Worm (Caenorhabditis elegans) whole organism, L4/young adult: ENCODE measurements around the gene scl-15.

Source experiments
- W03F9.2 ChIP-seq: fragments of 150-350 bp; optimal IDR thresholded peaks from 2 replicates; lab custom pipeline; 2014; ENCODE audit warnings: missing biosample characterization, missing genetic modification characterization
- dao-5 ChIP-seq: sonication (generic microtip); optimal IDR thresholded peaks from 2 replicates; lab custom pipeline; 2016; ENCODE audit warnings: missing genotype, missing genetic modification characterization, moderate library complexity, missing compliant biosample characterization
- him-1 ChIP-seq: sonication (generic microtip); optimal IDR thresholded peaks from 2 replicates; lab custom pipeline; 2016; ENCODE audit warnings: missing genotype, missing genetic modification reagents, missing genetic modification characterization, missing compliant biosample characterization

The scl-15 gene

ce11 chrII:3282353-3282752 lies 2.1 kb downstream of the scl-15 start, which contains the start of gene nep-13:
nep-13 (plus strand) TSS chrII:3282653.
- TF ChIP-seq W03F9.2 (tag; lab: Kevin White, UChicago) (no peak), dao-5 (tag; lab: Kevin White, UChicago) (no peak), him-1 (tag; lab: Kevin White, UChicago) (no peak)

- no peak for TF ChIP-seq W03F9.2 (tag; lab: Kevin White, UChicago)
- TF ChIP-seq him-1 (tag; lab: Kevin White, UChicago) = no peak
- no peak for TF ChIP-seq dao-5 (tag; lab: Kevin White, UChicago)
These were observed 5.8 kb downstream of the scl-15 start, which contains the start of gene wht-4 for ce11 chrII:3278634-3279033. wht-4 (plus strand) TSS chrII:3278934.

DNA sequence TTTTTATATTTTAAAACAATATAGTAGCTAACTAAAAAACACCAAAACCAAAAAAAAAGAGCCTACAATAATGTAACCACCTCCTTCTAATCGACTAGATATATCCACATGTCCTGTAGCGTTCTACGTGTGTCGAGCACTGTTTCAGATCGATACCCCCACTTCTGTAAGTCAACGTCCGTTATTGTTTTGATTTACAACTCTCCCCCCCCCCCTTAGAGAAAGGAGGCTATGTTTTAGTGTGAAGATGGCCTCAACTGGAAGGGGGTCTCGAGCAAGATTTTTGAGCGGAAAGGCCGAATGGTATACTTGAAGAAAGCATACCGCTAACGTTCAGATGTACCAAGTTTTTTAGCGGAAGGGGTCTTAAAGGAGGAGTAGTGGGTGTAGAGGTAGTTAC lies 6.8 kb downstream of the scl-15 start, which contains the start of gene F02E11.4:
Gene F02E11.4, minus strand, starts transcription at position 101 of the 400 bp plus-strand sequence.
- TF ChIP-seq dao-5 (tag; lab: Kevin White, UChicago) = no peak
- no peak for TF ChIP-seq him-1 (tag; lab: Kevin White, UChicago)
- no peak for TF ChIP-seq W03F9.2 (tag; lab: Kevin White, UChicago)

- TF ChIP-seq him-1 (tag; lab: Kevin White, UChicago) = no peak
- TF ChIP-seq dao-5 (tag; lab: Kevin White, UChicago) = no peak
- TF ChIP-seq W03F9.2 (tag; lab: Kevin White, UChicago) = no peak
These were observed 9.5 kb downstream of the scl-15 start, which contains the start of gene F02E11.3 for ce11 chrII:3274923-3275322. F02E11.3 (minus strand) TSS chrII:3275023.

DNA sequence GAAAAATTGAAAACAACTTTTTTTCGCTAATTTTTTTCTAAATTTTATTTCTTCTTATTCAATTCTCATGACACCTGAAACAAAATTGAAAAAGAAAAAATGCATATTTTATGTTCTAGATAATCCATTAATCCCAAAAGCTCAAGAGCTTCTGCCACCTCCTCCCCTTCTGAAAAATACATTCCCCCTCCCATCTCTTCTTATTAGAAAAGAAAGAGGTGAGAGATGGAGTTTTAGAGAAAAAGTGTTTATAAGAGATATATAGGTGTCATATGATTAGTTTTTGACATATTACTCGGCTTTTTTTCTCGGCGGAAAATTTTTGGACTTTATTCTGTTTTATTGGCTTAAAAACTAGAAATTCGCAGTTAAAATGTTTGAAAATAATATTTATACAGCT lies 13.9 kb downstream of the scl-15 start:
- TF ChIP-seq dao-5 (tag; lab: Kevin White, UChicago) = no peak
- TF ChIP-seq him-1 (tag; lab: Kevin White, UChicago) = no peak
- no peak for TF ChIP-seq W03F9.2 (tag; lab: Kevin White, UChicago)

- TF ChIP-seq him-1 (tag; lab: Kevin White, UChicago) = no peak
- no peak for TF ChIP-seq W03F9.2 (tag; lab: Kevin White, UChicago)
- TF ChIP-seq dao-5 (tag; lab: Kevin White, UChicago) = no peak
These were observed 16.6 kb downstream of the scl-15 start for ce11 chrII:3267815-3268214.

DNA sequence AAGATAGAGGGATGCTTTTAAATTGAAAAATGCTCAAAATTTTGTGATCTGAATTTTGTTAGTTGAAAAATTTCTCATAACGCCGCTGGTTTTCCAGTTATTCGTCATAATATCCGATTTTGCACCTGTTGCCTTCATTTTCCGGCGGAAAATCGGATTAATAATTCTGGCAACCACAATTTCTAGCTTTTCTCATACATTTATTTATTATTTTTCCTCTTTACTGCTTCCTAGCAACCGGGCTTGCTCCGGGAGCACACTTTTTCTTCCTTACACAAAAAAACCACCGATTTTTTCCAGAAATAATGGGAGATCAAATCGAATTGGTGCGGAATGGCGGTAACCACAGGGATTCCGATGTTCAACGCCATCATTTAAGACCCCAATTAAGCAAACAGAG lies 17.1 kb downstream of the scl-15 start, which contains the start of gene F02E11.7:
Gene F02E11.7, plus strand, starts transcription at position 301 of the 400 bp plus-strand sequence.
- TF ChIP-seq dao-5 (tag; lab: Kevin White, UChicago) (no peak), him-1 (tag; lab: Kevin White, UChicago) (no peak), W03F9.2 (tag; lab: Kevin White, UChicago) (no peak)

- TF ChIP-seq dao-5 (tag; lab: Kevin White, UChicago) (no peak), W03F9.2 (tag; lab: Kevin White, UChicago) (no peak), him-1 (tag; lab: Kevin White, UChicago) (no peak)
These were observed 19.8 kb downstream of the scl-15 start for ce11 chrII:3264704-3265103.

DNA sequence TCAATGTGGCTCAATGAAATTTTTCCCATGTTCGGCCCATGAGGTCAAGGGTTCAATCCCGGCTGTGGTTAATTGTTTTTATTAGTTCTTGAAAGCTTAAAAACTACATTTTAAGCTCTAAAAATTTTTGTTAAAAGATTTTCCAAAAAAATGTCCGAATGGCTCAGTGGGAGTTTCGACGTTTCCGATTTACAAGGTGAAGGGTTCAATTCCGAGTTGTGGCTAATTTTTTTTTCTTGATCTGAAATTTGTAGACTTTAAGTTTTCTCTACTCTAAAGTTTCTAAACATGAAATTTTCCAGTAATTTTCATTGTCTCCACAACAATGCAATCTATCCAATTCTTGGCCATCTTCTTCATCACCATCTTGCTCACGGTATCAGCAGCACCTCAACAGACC lies 22.0 kb downstream of the scl-15 start, which contains the start of gene F02E11.2:
Gene F02E11.2, plus strand, starts transcription at position 301 of the 400 bp plus-strand sequence.
- TF ChIP-seq dao-5 (tag; lab: Kevin White, UChicago) (no peak), him-1 (tag; lab: Kevin White, UChicago) (no peak), W03F9.2 (tag; lab: Kevin White, UChicago) (no peak)

- no peak for TF ChIP-seq W03F9.2 (tag; lab: Kevin White, UChicago)
- no peak for TF ChIP-seq him-1 (tag; lab: Kevin White, UChicago)
- TF ChIP-seq dao-5 (tag; lab: Kevin White, UChicago) = no peak
These were observed 25.2 kb downstream of the scl-15 start, which contains the start of gene gcy-19 for ce11 chrII:3259254-3259653. gcy-19 (minus strand) TSS chrII:3259354.

DNA sequence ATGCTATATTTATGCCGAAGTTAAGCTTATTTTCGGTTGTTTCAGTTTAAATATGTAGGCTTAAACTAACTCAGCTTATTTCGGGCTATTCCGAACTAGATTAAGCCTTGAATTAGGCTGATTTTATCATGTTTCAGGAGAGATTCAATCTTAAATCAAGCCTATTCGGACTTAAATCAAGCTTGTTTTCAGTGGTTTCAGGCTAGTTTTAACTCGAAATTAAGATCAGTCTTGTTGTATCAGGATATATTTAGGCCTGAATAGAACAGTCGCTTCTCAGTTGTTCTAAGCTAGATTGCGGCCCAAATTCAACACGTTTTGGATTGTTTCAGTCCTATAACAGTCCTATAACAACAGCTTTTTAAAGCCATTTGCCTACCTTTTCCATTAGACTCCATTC lies 32.7 kb downstream of the scl-15 start:
- TF ChIP-seq him-1 (tag; lab: Kevin White, UChicago) = no peak
- no peak for TF ChIP-seq dao-5 (tag; lab: Kevin White, UChicago)
- TF ChIP-seq W03F9.2 (tag; lab: Kevin White, UChicago) = no peak

ce11 chrII:3250195-3250594 lies 34.3 kb downstream of the scl-15 start:
- TF ChIP-seq W03F9.2 (tag; lab: Kevin White, UChicago) (no peak), dao-5 (tag; lab: Kevin White, UChicago) (no peak), him-1 (tag; lab: Kevin White, UChicago) (no peak)

DNA sequence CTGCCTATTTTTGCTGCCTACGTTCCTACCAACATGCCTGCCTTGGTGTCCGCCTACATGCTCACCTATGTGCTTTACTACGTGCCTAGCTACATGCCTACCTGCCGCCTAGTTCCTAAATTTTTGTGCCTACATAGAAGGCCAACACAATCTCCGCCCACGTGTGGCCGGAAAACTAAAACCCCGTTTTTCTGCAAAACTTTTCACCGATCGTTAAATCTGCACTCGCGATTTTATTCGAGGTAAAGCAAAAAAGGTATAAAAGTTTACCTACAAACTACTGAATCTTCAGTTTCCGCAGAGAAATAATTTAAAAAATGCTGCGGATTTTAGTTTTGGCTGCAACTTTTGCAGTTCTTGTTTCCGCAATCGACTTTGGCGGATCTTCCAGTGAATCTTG lies 35.1 kb downstream of the scl-15 start, which contains the start of gene clec-124:
Gene clec-124, plus strand, starts transcription at position 301 of the 400 bp plus-strand sequence.
- no peak for TF ChIP-seq dao-5 (tag; lab: Kevin White, UChicago)
- TF ChIP-seq him-1 (tag; lab: Kevin White, UChicago) = no peak
- TF ChIP-seq W03F9.2 (tag; lab: Kevin White, UChicago) = no peak
